Worm (Caenorhabditis elegans) whole organism, mixed stage, embryonic: ENCODE results near the gene EGAP9.4.

Experiments used
- bed-3 ChIP-seq: fragments of 200-800 bp; sonication (Bioruptor generic); optimal IDR thresholded peaks from 3 replicates; lab custom pipeline; 2018; ENCODE audit warnings: mild to moderate bottlenecking, missing genetic modification characterization, moderate library complexity, missing compliant biosample characterization
- drap-1 ChIP-seq: fragments of 200-800 bp; sonication (Bioruptor generic); optimal IDR thresholded peaks from 3 replicates; lab custom pipeline; 2018; ENCODE audit warnings: mild to moderate bottlenecking, missing genetic modification characterization, missing compliant biosample characterization
- elt-3 ChIP-seq: fragments of 150-350 bp; optimal IDR thresholded peaks from 2 replicates; lab custom pipeline; 2014; ENCODE audit warnings: missing biosample characterization, missing genetic modification characterization
- flh-1 ChIP-seq: fragments of 200-800 bp; sonication (Bioruptor generic); optimal IDR thresholded peaks from 2 replicates; lab custom pipeline; 2018; ENCODE audit warnings: mild to moderate bottlenecking, missing genetic modification characterization, moderate library complexity, missing compliant biosample characterization
- hlh-1 ChIP-seq: fragments of 150-350 bp; optimal IDR thresholded peaks from 2 replicates; lab custom pipeline; 2014; ENCODE audit warnings: missing biosample characterization, missing genetic modification reagents, missing genetic modification characterization
- mab-5 ChIP-seq: fragments of 150-350 bp; optimal IDR thresholded peaks from 2 replicates; lab custom pipeline; 2014; ENCODE audit warnings: missing biosample characterization, missing genetic modification characterization
- nhr-237 ChIP-seq: fragments of 150-350 bp; optimal IDR thresholded peaks from 2 replicates; lab custom pipeline; 2014; ENCODE audit warnings: missing biosample characterization, missing genetic modification characterization
- nhr-28 ChIP-seq: fragments of 150-350 bp; optimal IDR thresholded peaks from 2 replicates; lab custom pipeline; 2014; ENCODE audit warnings: missing biosample characterization, missing genetic modification characterization
- pha-4 ChIP-seq: fragments of 150-350 bp; optimal IDR thresholded peaks from 2 replicates; lab custom pipeline; 2018; ENCODE audit warnings: missing biosample characterization, missing genetic modification reagents, missing genetic modification characterization
- unc-62 ChIP-seq: fragments of 150-350 bp; optimal IDR thresholded peaks from 2 replicates; lab custom pipeline; 2014; ENCODE audit warnings: missing biosample characterization, missing genetic modification reagents, missing genetic modification characterization

- TF ChIP-seq elt-3 (no peak), bed-3 (no peak), nhr-237 (tag; lab: Kevin White, UChicago) (no peak), hlh-1 (no peak), drap-1 (no peak), unc-62 (no peak), pha-4 (tag; lab: Kevin White, UChicago) (no peak), mab-5 (tag; lab: Kevin White, UChicago) (no peak), nhr-28 (tag; lab: Kevin White, UChicago) (no peak), flh-1 (GFP tag; lab: Kevin White, UChicago) (no peak)
Measured at ce11 chrV:6558103-6558502, 18.6 kb upstream of the EGAP9.4 start, which contains the start of gene spp-20.
